Fruit fly (Drosophila melanogaster) whole organism, embryonic: ENCODE data around the gene CG32066.

ENCODE experiments used
- Atf3 ChIP-seq: fragments of 200-800 bp; sonication (Bioruptor generic); optimal IDR thresholded peaks from 3 replicates; lab custom pipeline; 2016; ENCODE audit warnings: missing biosample characterization, missing genetic modification characterization
- CG10543 ChIP-seq: fragments of 200-800 bp; sonication (Bioruptor generic); optimal IDR thresholded peaks from 3 replicates; lab custom pipeline; 2017; ENCODE audit warnings: missing biosample characterization, mild to moderate bottlenecking, missing genetic modification characterization, moderate library complexity
- CG10959 ChIP-seq: fragments of 200-800 bp; sonication (Bioruptor generic); IDR thresholded peaks from 2 replicates; pipeline ENCODE4 v1.3.6; 2022; ENCODE audit warnings: missing biosample characterization, missing genetic modification characterization
- CG11085 ChIP-seq: fragments of 200-800 bp; sonication (Bioruptor generic); IDR thresholded peaks from 2 replicates; pipeline ENCODE4 v1.3.6; 2022; ENCODE audit warnings: missing biosample characterization, missing genetic modification characterization
- CG11247 ChIP-seq: fragments of 200-800 bp; sonication (Bioruptor generic); IDR thresholded peaks from 2 replicates; pipeline ENCODE4 v1.3.6; 2022; ENCODE audit warnings: missing biosample characterization, missing genetic modification characterization
- CG11560 ChIP-seq: fragments of 200-800 bp; sonication (Bioruptor generic); IDR thresholded peaks from 3 replicates; pipeline ENCODE4 v1.3.6; 2022; ENCODE audit warnings: missing biosample characterization, missing genetic modification characterization
- CG13624 ChIP-seq: fragments of 200-800 bp; sonication (Bioruptor generic); optimal IDR thresholded peaks from 2 replicates; lab custom pipeline; 2016; ENCODE audit warnings: missing biosample characterization, missing genetic modification characterization
- CG14014 ChIP-seq: fragments of 200-800 bp; sonication (Bioruptor generic); IDR thresholded peaks from 2 replicates; pipeline ENCODE4 v1.3.6; 2022; ENCODE audit warnings: missing biosample characterization, missing genetic modification characterization
- CG14965 ChIP-seq: fragments of 200-800 bp; sonication (Bioruptor generic); optimal IDR thresholded peaks from 2 replicates; lab custom pipeline; 2016; ENCODE audit warnings: missing biosample characterization, missing genetic modification characterization, borderline replicate concordance
- CG15073 ChIP-seq: fragments of 200-800 bp; sonication (Bioruptor generic); optimal IDR thresholded peaks from 2 replicates; lab custom pipeline; 2016; ENCODE audit warnings: missing biosample characterization, missing genetic modification characterization
- CG15269 ChIP-seq: fragments of 200-800 bp; sonication (Bioruptor generic); optimal IDR thresholded peaks from 2 replicates; lab custom pipeline; 2018; ENCODE audit warnings: missing biosample characterization, mild to moderate bottlenecking, missing genetic modification characterization, moderate library complexity
- CG1529 ChIP-seq: fragments of 200-800 bp; sonication (Bioruptor generic); optimal IDR thresholded peaks from 3 replicates; lab custom pipeline; 2018; ENCODE audit warnings: missing biosample characterization, missing genetic modification characterization
- CG16779 ChIP-seq: fragments of 200-800 bp; sonication (Bioruptor generic); IDR thresholded peaks from 2 replicates; pipeline ENCODE4 v1.3.6; 2022; ENCODE audit warnings: missing biosample characterization, missing genetic modification characterization
- CG30403 ChIP-seq: fragments of 200-800 bp; sonication (Bioruptor generic); optimal IDR thresholded peaks from 3 replicates; lab custom pipeline; 2016; ENCODE audit warnings: missing biosample characterization, missing genetic modification characterization
- CG3838 ChIP-seq: fragments of 200-800 bp; sonication (Bioruptor generic); optimal IDR thresholded peaks from 3 replicates; lab custom pipeline; 2016; ENCODE audit warnings: missing biosample characterization, missing genetic modification characterization
- CG4617 ChIP-seq: fragments of 200-800 bp; sonication (Bioruptor generic); optimal IDR thresholded peaks from 3 replicates; lab custom pipeline; 2016; ENCODE audit warnings: missing biosample characterization, missing genetic modification characterization, borderline replicate concordance
- CG4820 ChIP-seq: fragments of 200-800 bp; sonication (Bioruptor generic); optimal IDR thresholded peaks from 3 replicates; lab custom pipeline; 2016; ENCODE audit warnings: missing biosample characterization, missing genetic modification characterization
- CG5245 ChIP-seq: fragments of 200-800 bp; sonication (Bioruptor generic); optimal IDR thresholded peaks from 3 replicates; lab custom pipeline; 2016; ENCODE audit warnings: missing biosample characterization, missing genetic modification characterization
- CG7745 ChIP-seq: fragments of 200-800 bp; sonication (Bioruptor generic); optimal IDR thresholded peaks from 2 replicates; lab custom pipeline; 2018; ENCODE audit warnings: missing biosample characterization, mild to moderate bottlenecking, missing genetic modification characterization, moderate library complexity
- CG8359 ChIP-seq: fragments of 200-800 bp; sonication (Bioruptor generic); optimal IDR thresholded peaks from 2 replicates; lab custom pipeline; 2017; ENCODE audit warnings: missing biosample characterization, mild to moderate bottlenecking, missing genetic modification characterization, borderline replicate concordance
- Dad ChIP-seq: fragments of 200-800 bp; sonication (Bioruptor generic); optimal IDR thresholded peaks from 3 replicates; lab custom pipeline; 2016; ENCODE audit warnings: missing biosample characterization, missing genetic modification characterization
- ERR ChIP-seq: fragments of 200-800 bp; sonication (Bioruptor generic); optimal IDR thresholded peaks from 2 replicates; lab custom pipeline; 2016; ENCODE audit warnings: missing biosample characterization, missing genetic modification characterization
- Lim3 ChIP-seq: fragments of 200-800 bp; sonication (Bioruptor generic); IDR thresholded peaks from 2 replicates; pipeline ENCODE4 v1.3.6; 2022; ENCODE audit warnings: missing biosample characterization, missing genetic modification characterization
- Max ChIP-seq: fragments of 200-800 bp; sonication (Bioruptor generic); optimal IDR thresholded peaks from 2 replicates; lab custom pipeline; 2016; ENCODE audit warnings: missing biosample characterization, mild to moderate bottlenecking, missing genetic modification characterization
- Meics ChIP-seq: fragments of 200-800 bp; sonication (Bioruptor generic); optimal IDR thresholded peaks from 2 replicates; lab custom pipeline; 2017; ENCODE audit warnings: missing biosample characterization, mild to moderate bottlenecking, missing genetic modification characterization
- Optix ChIP-seq: fragments of 200-800 bp; sonication (Bioruptor generic); IDR thresholded peaks from 3 replicates; pipeline ENCODE4 v1.3.6; 2022; ENCODE audit warnings: missing biosample characterization, missing genetic modification characterization
- Rfx ChIP-seq: fragments of 200-800 bp; sonication (Bioruptor generic); IDR thresholded peaks from 2 replicates; pipeline ENCODE4 v1.3.6; 2022; ENCODE audit warnings: missing biosample characterization, missing genetic modification characterization
- Sox102F ChIP-seq: fragments of 200-800 bp; sonication (Bioruptor generic); optimal IDR thresholded peaks from 2 replicates; lab custom pipeline; 2018; ENCODE audit warnings: missing biosample characterization, mild to moderate bottlenecking, missing genetic modification characterization, moderate library complexity
- Ssrp ChIP-seq: fragments of 200-800 bp; sonication (Bioruptor generic); optimal IDR thresholded peaks from 2 replicates; lab custom pipeline; 2018; ENCODE audit warnings: missing biosample characterization, mild to moderate bottlenecking, missing genetic modification characterization, moderate library complexity
- TFAM ChIP-seq: fragments of 200-800 bp; sonication (Bioruptor generic); optimal IDR thresholded peaks from 2 replicates; lab custom pipeline; 2017; ENCODE audit warnings: missing biosample characterization, missing genetic modification characterization, inconsistent platforms
- al ChIP-seq: fragments of 200-800 bp; sonication (Bioruptor generic); IDR thresholded peaks from 2 replicates; pipeline ENCODE4 v1.3.6; 2022; ENCODE audit warnings: missing biosample characterization, missing genetic modification characterization
- amos ChIP-seq: fragments of 200-800 bp; sonication (Bioruptor generic); IDR thresholded peaks from 2 replicates; pipeline ENCODE4 v1.3.6; 2022; ENCODE audit warnings: missing biosample characterization, missing genetic modification characterization; ENCODE audit not compliant: partially characterized antibody
- cad ChIP-seq: fragments of >200 bp; optimal IDR thresholded peaks from 2 replicates; lab custom pipeline; 2017; ENCODE audit warnings: missing biosample characterization, missing genetic modification characterization
- cato ChIP-seq: fragments of 200-800 bp; sonication (Bioruptor generic); optimal IDR thresholded peaks from 2 replicates; lab custom pipeline; 2016; ENCODE audit warnings: missing biosample characterization, missing genetic modification characterization, borderline replicate concordance
- cg ChIP-seq: fragments of 200-800 bp; sonication (Bioruptor generic); optimal IDR thresholded peaks from 3 replicates; lab custom pipeline; 2019; ENCODE audit warnings: missing biosample characterization, mild to moderate bottlenecking, missing genetic modification characterization, moderate library complexity
- dimm ChIP-seq: fragments of 200-800 bp; sonication (Bioruptor generic); IDR thresholded peaks from 2 replicates; pipeline ENCODE4 v1.3.6; 2022; ENCODE audit warnings: missing biosample characterization, missing genetic modification characterization
- disco-r ChIP-seq: fragments of 200-800 bp; sonication (Bioruptor generic); optimal IDR thresholded peaks from 2 replicates; lab custom pipeline; 2016; ENCODE audit warnings: missing biosample characterization, missing genetic modification characterization
- fru ChIP-seq: fragments of >200 bp; optimal IDR thresholded peaks from 2 replicates; lab custom pipeline; 2017
- gce ChIP-seq: fragments of 200-800 bp; sonication (Bioruptor generic); IDR thresholded peaks from 3 replicates; pipeline ENCODE4 v1.3.6; 2022; ENCODE audit warnings: missing biosample characterization, missing genetic modification characterization
- her ChIP-seq: fragments of 200-800 bp; sonication (Bioruptor generic); optimal IDR thresholded peaks from 2 replicates; lab custom pipeline; 2016; ENCODE audit warnings: missing biosample characterization, missing genetic modification characterization
- jing ChIP-seq: fragments of 200-800 bp; sonication (Bioruptor generic); optimal IDR thresholded peaks from 2 replicates; lab custom pipeline; 2018; ENCODE audit warnings: missing biosample characterization, mild to moderate bottlenecking, missing genetic modification characterization
- klu ChIP-seq: fragments of 200-800 bp; sonication (Bioruptor generic); IDR thresholded peaks from 2 replicates; pipeline ENCODE4 v1.3.6; 2022; ENCODE audit warnings: missing biosample characterization, missing genetic modification characterization
- kni ChIP-seq: fragments of 200-800 bp; sonication (Bioruptor generic); optimal IDR thresholded peaks from 3 replicates; lab custom pipeline; 2017; ENCODE audit warnings: mild to moderate bottlenecking, missing biosample characterization, missing genetic modification reagents, missing genetic modification characterization
- oc ChIP-seq: fragments of 200-800 bp; sonication (Bioruptor generic); optimal IDR thresholded peaks from 2 replicates; lab custom pipeline; 2018; ENCODE audit warnings: missing biosample characterization, mild to moderate bottlenecking, missing genetic modification characterization, moderate library complexity
- scrt ChIP-seq: fragments of 200-800 bp; sonication (Bioruptor generic); optimal IDR thresholded peaks from 2 replicates; lab custom pipeline; 2018; ENCODE audit warnings: missing biosample characterization, mild to moderate bottlenecking, missing genetic modification characterization, moderate library complexity
- slou ChIP-seq: fragments of 200-800 bp; sonication (Bioruptor generic); optimal IDR thresholded peaks from 3 replicates; lab custom pipeline; 2016; ENCODE audit warnings: missing biosample characterization, missing genetic modification characterization
- sqz ChIP-seq: fragments of 200-800 bp; sonication (Bioruptor generic); optimal IDR thresholded peaks from 3 replicates; lab custom pipeline; 2018; ENCODE audit warnings: missing biosample characterization, mild to moderate bottlenecking, missing genetic modification characterization
- tgo ChIP-seq: fragments of 200-800 bp; sonication (Bioruptor generic); IDR thresholded peaks from 3 replicates; pipeline ENCODE4 v1.3.6; 2022; ENCODE audit warnings: missing biosample characterization, missing genetic modification characterization
- tin ChIP-seq: fragments of 200-800 bp; sonication (Bioruptor generic); optimal IDR thresholded peaks from 3 replicates; lab custom pipeline; 2016; ENCODE audit warnings: missing biosample characterization, missing genetic modification characterization
- wek ChIP-seq: fragments of 200-800 bp; sonication (Bioruptor generic); optimal IDR thresholded peaks from 3 replicates; lab custom pipeline; 2018; ENCODE audit warnings: missing biosample characterization, mild to moderate bottlenecking, missing genetic modification characterization, moderate library complexity

CG32066 gene

DNA sequence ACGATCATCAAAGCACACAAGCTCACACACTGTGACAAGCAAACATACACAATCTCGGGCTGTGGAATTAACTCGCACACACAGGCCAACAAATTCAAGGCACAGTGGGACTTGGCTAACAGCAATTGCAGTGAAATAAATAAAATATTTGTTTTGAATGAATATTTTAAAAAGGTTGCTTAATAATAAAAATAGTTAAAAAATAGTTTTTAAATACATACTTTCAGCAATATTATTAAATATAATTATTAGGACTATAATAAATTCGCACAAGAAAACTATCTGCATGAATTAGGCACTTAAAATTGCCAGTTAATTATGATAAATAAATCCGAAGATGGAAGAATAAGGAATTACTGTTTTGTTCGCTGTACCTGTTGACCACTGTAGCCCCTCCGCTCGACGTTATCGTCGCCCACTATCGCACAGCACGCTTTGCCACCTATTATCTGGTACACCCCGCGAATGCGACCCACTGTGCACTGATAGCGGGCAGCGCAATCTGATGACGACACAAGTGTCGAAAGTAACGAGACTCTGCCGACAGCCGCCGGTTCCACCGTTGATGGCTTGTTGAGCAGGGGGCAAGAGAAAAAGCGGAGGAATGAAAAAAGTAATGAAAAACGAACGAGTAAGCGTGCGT, 22.0 kb upstream of the CG32066 start (continued):
- TF ChIP-seq CG4617 (GFP tag; lab: Kevin White, UChicago): peak; percentile 91
- TF ChIP-seq oc (tag; lab: Kevin White, UChicago): peak; percentile 96
- TF ChIP-seq tgo (GFP tag; lab: Robert Waterston, UW): peak; percentile 97
- TF ChIP-seq TFAM: peak; percentile 77
- TF ChIP-seq CG10959: peak; percentile 86
- TF ChIP-seq scrt (GFP tag; lab: Kevin White, UChicago): peak; percentile 94
- TF ChIP-seq CG5245: peak; percentile 94
- peak; percentile 92 for TF ChIP-seq jing (GFP tag; lab: Kevin White, UChicago)
- peak; percentile 88 for TF ChIP-seq CG3838
- peak; percentile 98 for TF ChIP-seq CG1529 (GFP tag; lab: Kevin White, UChicago)
- TF ChIP-seq cg (GFP tag; lab: Kevin White, UChicago): peak; percentile 54
- TF ChIP-seq Sox102F (GFP tag; lab: Kevin White, UChicago): peak; percentile 98
- peak; percentile 89 for TF ChIP-seq gce
- peak; percentile 99 for TF ChIP-seq CG15269
- peak; percentile 90 for TF ChIP-seq CG8359
- TF ChIP-seq CG4820 (GFP tag; lab: Kevin White, UChicago): peak; percentile 97
- no peak for TF ChIP-seq CG14965 (GFP tag; lab: Kevin White, UChicago)
- TF ChIP-seq Lim3 (GFP tag; lab: Robert Waterston, UW): peak; percentile 93; the same call in 1 of the 2 replicates
- peak; percentile 99 for TF ChIP-seq CG10543
- peak; percentile 80 for TF ChIP-seq disco-r (GFP tag; lab: Kevin White, UChicago)
- TF ChIP-seq CG14014: peak; percentile 97
- peak; percentile 83 for TF ChIP-seq kni (GFP tag; lab: Kevin White, UChicago)
- no peak; the same call in 1 of the 2 replicates for TF ChIP-seq amos (GFP tag; lab: Robert Waterston, UW)
- TF ChIP-seq her (GFP tag; lab: Kevin White, UChicago): peak; percentile 52
- TF ChIP-seq Rfx: peak; percentile 97
- peak; percentile 84 for TF ChIP-seq CG13624
- TF ChIP-seq sqz (GFP tag; lab: Kevin White, UChicago): peak; percentile 97
- peak; percentile 97 for TF ChIP-seq tin
- TF ChIP-seq cato: peak; percentile 97
- TF ChIP-seq CG11247: peak; percentile 94
- TF ChIP-seq dimm (GFP tag; lab: Robert Waterston, UW): peak; percentile 91
- peak; percentile 66 for TF ChIP-seq wek (GFP tag; lab: Kevin White, UChicago)
- peak; percentile 96 for TF ChIP-seq al (GFP tag; lab: Robert Waterston, UW)
- TF ChIP-seq ERR: peak; percentile 39
- TF ChIP-seq fru (lab: Kevin White, UChicago): no peak
- peak; percentile 97 for TF ChIP-seq klu (GFP tag; lab: Robert Waterston, UW)
- TF ChIP-seq slou (GFP tag; lab: Kevin White, UChicago): peak; percentile 93
- peak; percentile 92 for TF ChIP-seq CG11560 (tag; lab: Robert Waterston, UW)
- peak; percentile 99 for TF ChIP-seq CG30403 (GFP tag; lab: Kevin White, UChicago)
- peak; percentile 99 for TF ChIP-seq Ssrp (tag; lab: Kevin White, UChicago)
- peak; percentile 83 for TF ChIP-seq CG15073 (GFP tag; lab: Kevin White, UChicago)
- peak; percentile 94 for TF ChIP-seq CG11085 (GFP tag; lab: Robert Waterston, UW)
- peak; percentile 71 for TF ChIP-seq CG16779 (GFP tag; lab: Robert Waterston, UW)
- TF ChIP-seq cad (GFP tag; lab: Kevin White, UChicago): no peak
- peak; percentile 97 for TF ChIP-seq Max (GFP tag; lab: Kevin White, UChicago)
- TF ChIP-seq Optix (GFP tag; lab: Robert Waterston, UW): peak; percentile 83
- peak; percentile 83 for TF ChIP-seq Dad
- TF ChIP-seq CG7745: no peak
- TF ChIP-seq Meics (GFP tag; lab: Kevin White, UChicago): peak; percentile 99
- peak; percentile 77 for TF ChIP-seq Atf3
